Fruit fly (Drosophila melanogaster) Kc167 (cell line): ENCODE results near the gene CG14321.

Experiments
- Myc ChIP-seq: fragments of >200 bp; optimal IDR thresholded peaks from 2 replicates; lab custom pipeline; 2017; ENCODE audit warnings: missing external identifiers
- Sin3A ChIP-seq: fragments of >200 bp; optimal IDR thresholded peaks from 2 replicates; lab custom pipeline; 2018; ENCODE audit warnings: missing external identifiers
- h ChIP-seq: fragments of >200 bp; optimal IDR thresholded peaks from 3 replicates; lab custom pipeline; 2018; ENCODE audit warnings: missing external identifiers
- insv ChIP-seq: fragments of >200 bp; optimal IDR thresholded peaks from 3 replicates; lab custom pipeline; 2018; ENCODE audit warnings: missing external identifiers
- psq ChIP-seq: fragments of >200 bp; optimal IDR thresholded peaks from 2 replicates; lab custom pipeline; 2017; ENCODE audit warnings: missing external identifiers
- ttk ChIP-seq: sonication (Bioruptor generic); optimal IDR thresholded peaks from 2 replicates; lab custom pipeline; 2017; ENCODE audit warnings: missing external identifiers

CG14321 gene

dm6 chr3R:17733261-17733660 lies at the start of gene CG14321:
CG14321 (plus strand) TSS chr3R:17733598.
- TF ChIP-seq Myc (lab: Kevin White, UChicago), result no peak
- no peak for TF ChIP-seq ttk (lab: Kevin White, UChicago)
- TF ChIP-seq insv (lab: Kevin White, UChicago), result no peak
- TF ChIP-seq h (lab: Kevin White, UChicago), result no peak
- no peak for TF ChIP-seq psq (lab: Kevin White, UChicago)
- no peak for TF ChIP-seq Sin3A

dm6 chr3R:17684854-17685253 lies 48.5 kb upstream of the CG14321 start, which contains the start of the genes CG31251 and CG31360:
CG31251 (minus strand) TSS chr3R:17684915.
CG31360 (plus strand) TSS chr3R:17685097.
- TF ChIP-seq insv (lab: Kevin White, UChicago), result no peak
- TF ChIP-seq h (lab: Kevin White, UChicago), result no peak
- no peak for TF ChIP-seq ttk (lab: Kevin White, UChicago)
- TF ChIP-seq Myc (lab: Kevin White, UChicago), result no peak

- no peak for TF ChIP-seq h (lab: Kevin White, UChicago)
- TF ChIP-seq insv (lab: Kevin White, UChicago), result no peak
- TF ChIP-seq ttk (lab: Kevin White, UChicago), result no peak
- TF ChIP-seq Sin3A, result no peak
Observed at dm6 chr3R:17686875-17687274, 46.5 kb upstream of the CG14321 start, which contains the start of gene CG31249. CG31249 (minus strand) TSS chr3R:17687071.

dm6 chr3R:17699891-17700487 lies 33.4 kb upstream of the CG14321 start:
- TF ChIP-seq h (lab: Kevin White, UChicago) (no peak), psq (lab: Kevin White, UChicago) (no peak)

dm6 chr3R:17700488-17701130 lies 32.8 kb upstream of the CG14321 start:
- no peak for TF ChIP-seq Myc (lab: Kevin White, UChicago)
- no peak for TF ChIP-seq psq (lab: Kevin White, UChicago)
- no peak for TF ChIP-seq Sin3A
- no peak for TF ChIP-seq insv (lab: Kevin White, UChicago)
- no peak for TF ChIP-seq ttk (lab: Kevin White, UChicago)
- no peak for TF ChIP-seq h (lab: Kevin White, UChicago)

dm6 chr3R:17701131-17701593 lies 32.2 kb upstream of the CG14321 start:
- no peak for TF ChIP-seq ttk (lab: Kevin White, UChicago)
- TF ChIP-seq h (lab: Kevin White, UChicago), result no peak
- no peak for TF ChIP-seq psq (lab: Kevin White, UChicago)
- TF ChIP-seq Sin3A, result no peak
- TF ChIP-seq insv (lab: Kevin White, UChicago), result no peak
- no peak for TF ChIP-seq Myc (lab: Kevin White, UChicago)

dm6 chr3R:17701971-17702845 lies 31.2 kb upstream of the CG14321 start:
- TF ChIP-seq ttk (lab: Kevin White, UChicago) (no peak), psq (lab: Kevin White, UChicago) (no peak), insv (lab: Kevin White, UChicago) (no peak), h (lab: Kevin White, UChicago) (no peak), Myc (lab: Kevin White, UChicago) (no peak)

dm6 chr3R:17703024-17703690 lies 30.2 kb upstream of the CG14321 start:
- TF ChIP-seq Sin3A, result no peak
- no peak for TF ChIP-seq insv (lab: Kevin White, UChicago)
- no peak for TF ChIP-seq Myc (lab: Kevin White, UChicago)
- TF ChIP-seq ttk (lab: Kevin White, UChicago), result no peak
- TF ChIP-seq psq (lab: Kevin White, UChicago), result no peak

dm6 chr3R:17703691-17704537 lies 29.5 kb upstream of the CG14321 start:
- TF ChIP-seq h (lab: Kevin White, UChicago), result no peak
- TF ChIP-seq ttk (lab: Kevin White, UChicago), result no peak
- no peak for TF ChIP-seq psq (lab: Kevin White, UChicago)
- TF ChIP-seq Myc (lab: Kevin White, UChicago), result no peak
- TF ChIP-seq insv (lab: Kevin White, UChicago), result no peak
- TF ChIP-seq Sin3A, result no peak

dm6 chr3R:17704538-17704854 lies 28.9 kb upstream of the CG14321 start:
- TF ChIP-seq psq (lab: Kevin White, UChicago), result no peak
- no peak for TF ChIP-seq insv (lab: Kevin White, UChicago)
- TF ChIP-seq ttk (lab: Kevin White, UChicago), result no peak
- TF ChIP-seq h (lab: Kevin White, UChicago), result no peak
- no peak for TF ChIP-seq Myc (lab: Kevin White, UChicago)
- TF ChIP-seq Sin3A, result no peak
